Worm (Caenorhabditis elegans) whole organism, young adult: Measurements from ENCODE around the gene F32D8.12.

Experiments
- B0336.3 ChIP-seq: fragments of 200-800 bp; sonication (Bioruptor generic); IDR thresholded peaks from 2 replicates; pipeline ENCODE4 v1.3.6; 2022; ENCODE audit warnings: missing genetic modification characterization, missing compliant biosample characterization
- C06A6.2 ChIP-seq: fragments of 200-800 bp; sonication (Bioruptor generic); conservative IDR thresholded peaks from 2 replicates; pipeline ENCODE4 v1.3.6; 2022; ENCODE audit warnings: missing genetic modification characterization, missing compliant biosample characterization
- F10E7.11 ChIP-seq: sonication (generic microtip); optimal IDR thresholded peaks from 2 replicates; lab custom pipeline; 2017; ENCODE audit warnings: mild to moderate bottlenecking, missing genetic modification characterization, moderate library complexity, missing compliant biosample characterization
- F33H1.4 ChIP-seq: fragments of 200-800 bp; sonication (Bioruptor generic); IDR thresholded peaks from 2 replicates; pipeline ENCODE4 v1.3.6; 2022; ENCODE audit warnings: missing genetic modification reagents, missing genetic modification characterization, missing compliant biosample characterization
- F37B4.10 ChIP-seq: fragments of 200-800 bp; sonication (Bioruptor generic); IDR thresholded peaks from 2 replicates; pipeline ENCODE4 v1.3.6; 2022; ENCODE audit warnings: missing genetic modification characterization, missing compliant biosample characterization
- F52B5.7 ChIP-seq: sonication (generic microtip); optimal IDR thresholded peaks from 2 replicates; lab custom pipeline; 2016; ENCODE audit warnings: mild to moderate bottlenecking, missing genetic modification characterization, missing compliant biosample characterization
- F57A8.1 ChIP-seq: fragments of 200-800 bp; sonication (Bioruptor generic); optimal IDR thresholded peaks from 2 replicates; lab custom pipeline; 2018; ENCODE audit warnings: mild to moderate bottlenecking, missing genetic modification characterization, moderate library complexity, missing compliant biosample characterization
- K11D2.4 ChIP-seq: fragments of 200-800 bp; sonication (Bioruptor generic); IDR thresholded peaks from 2 replicates; pipeline ENCODE4 v1.3.6; 2022; ENCODE audit warnings: missing genetic modification reagents, missing genetic modification characterization, missing compliant biosample characterization
- T07F8.4 ChIP-seq: sonication (generic microtip); optimal IDR thresholded peaks from 2 replicates; lab custom pipeline; 2016; ENCODE audit warnings: mild to moderate bottlenecking, missing genetic modification characterization, moderate library complexity, missing compliant biosample characterization
- Y56A3A.18 ChIP-seq: fragments of 200-800 bp; sonication (Bioruptor generic); IDR thresholded peaks from 2 replicates; pipeline ENCODE4 v1.3.6; 2022; ENCODE audit warnings: missing genetic modification reagents, missing genetic modification characterization, missing compliant biosample characterization
- Y95B8A.8 ChIP-seq: fragments of 200-800 bp; sonication (Bioruptor generic); IDR thresholded peaks from 2 replicates; pipeline ENCODE4 v1.3.6; 2022; ENCODE audit warnings: missing genetic modification reagents, missing genetic modification characterization, missing compliant biosample characterization
- ZK185.1 ChIP-seq: sonication (generic microtip); optimal IDR thresholded peaks from 2 replicates; lab custom pipeline; 2016; ENCODE audit warnings: mild to moderate bottlenecking, missing genetic modification characterization, missing compliant biosample characterization; ENCODE audit not compliant: poor library complexity, severe bottlenecking
- aptf-3 ChIP-seq: fragments of 200-800 bp; sonication (Bioruptor generic); IDR thresholded peaks from 2 replicates; pipeline ENCODE4 v1.3.6; 2022; ENCODE audit warnings: missing genetic modification characterization, missing compliant biosample characterization
- atf-7 ChIP-seq: sonication (generic microtip); optimal IDR thresholded peaks from 2 replicates; lab custom pipeline; 2017; ENCODE audit warnings: mild to moderate bottlenecking, missing genetic modification characterization, missing compliant biosample characterization
- bed-1 ChIP-seq: fragments of 200-800 bp; sonication (Bioruptor generic); IDR thresholded peaks from 2 replicates; pipeline ENCODE4 v1.3.6; 2022; ENCODE audit warnings: missing genetic modification reagents, missing genetic modification characterization, missing compliant biosample characterization
- cebp-1 ChIP-seq, 2 experiments: fragments of 200-800 bp in 1 of 2; sonication (Bioruptor generic) in 1 of 2; sonication (generic microtip) in 1 of 2; IDR thresholded peaks in 1 of 2; optimal IDR thresholded peaks in 1 of 2; 2 replicates each; pipeline versions ENCODE4 v1.3.6 to Lab custom; 2017 to 2022; ENCODE audit warnings: missing compliant biosample characterization in 2 of 2, missing genetic modification characterization in 2 of 2, mild to moderate bottlenecking in 1 of 2, missing genetic modification reagents in 1 of 2, moderate library complexity in 1 of 2
- cebp-2 ChIP-seq: fragments of 200-800 bp; sonication (Bioruptor generic); IDR thresholded peaks from 2 replicates; pipeline ENCODE4 v1.3.6; 2022; ENCODE audit warnings: missing genetic modification characterization, missing compliant biosample characterization
- chd-7 ChIP-seq: sonication (generic microtip); optimal IDR thresholded peaks from 2 replicates; lab custom pipeline; 2016; ENCODE audit warnings: mild to moderate bottlenecking, missing genetic modification characterization, moderate library complexity, missing compliant biosample characterization
- die-1 ChIP-seq: sonication (generic microtip); optimal IDR thresholded peaks from 2 replicates; lab custom pipeline; 2016; ENCODE audit warnings: missing genotype, mild to moderate bottlenecking, missing genetic modification characterization, missing compliant biosample characterization
- dpff-1 ChIP-seq: sonication (generic microtip); optimal IDR thresholded peaks from 2 replicates; lab custom pipeline; 2017; ENCODE audit warnings: mild to moderate bottlenecking, missing genetic modification characterization, missing compliant biosample characterization
- egl-44 ChIP-seq: fragments of 200-800 bp; sonication (Bioruptor generic); IDR thresholded peaks from 2 replicates; pipeline ENCODE4 v1.3.6; 2022; ENCODE audit warnings: missing genetic modification reagents, missing genetic modification characterization, missing compliant biosample characterization
- gei-17 ChIP-seq: fragments of 200-800 bp; sonication (Bioruptor generic); optimal IDR thresholded peaks from 2 replicates; lab custom pipeline; 2018; ENCODE audit warnings: mild to moderate bottlenecking, missing genetic modification characterization, missing compliant biosample characterization
- hlh-26 ChIP-seq: fragments of 200-800 bp; sonication (Bioruptor generic); conservative IDR thresholded peaks from 2 replicates; pipeline ENCODE4 v1.3.6; 2022; ENCODE audit warnings: missing genetic modification reagents, missing genetic modification characterization, missing compliant biosample characterization
- hsf-1 ChIP-seq: fragments of 200-800 bp; sonication (Bioruptor generic); IDR thresholded peaks from 2 replicates; pipeline ENCODE4 v1.3.6; 2022; ENCODE audit warnings: missing genetic modification reagents, missing genetic modification characterization, missing compliant biosample characterization
- lin-40 ChIP-seq: sonication (generic microtip); optimal IDR thresholded peaks from 2 replicates; lab custom pipeline; 2016; ENCODE audit warnings: missing genetic modification characterization, mild to moderate bottlenecking, missing compliant biosample characterization, missing genotype, missing genetic modification reagents
- lin-54 ChIP-seq: fragments of 200-800 bp; sonication (Bioruptor generic); optimal IDR thresholded peaks from 2 replicates; lab custom pipeline; 2018; ENCODE audit warnings: mild to moderate bottlenecking, missing genetic modification characterization, missing compliant biosample characterization
- lsy-27 ChIP-seq: sonication (generic microtip); optimal IDR thresholded peaks from 2 replicates; lab custom pipeline; 2017; ENCODE audit warnings: missing genetic modification characterization, mild to moderate bottlenecking, missing compliant biosample characterization, antibody characterized with exemption, missing genotype, borderline replicate concordance; ENCODE audit not compliant: insufficient read depth
- madf-8 ChIP-seq: fragments of 200-800 bp; sonication (Bioruptor generic); conservative IDR thresholded peaks from 2 replicates; pipeline ENCODE4 v1.3.6; 2022; ENCODE audit warnings: missing genetic modification reagents, missing genetic modification characterization, missing compliant biosample characterization
- nfya-1 ChIP-seq: sonication (generic microtip); optimal IDR thresholded peaks from 2 replicates; lab custom pipeline; 2017; ENCODE audit warnings: antibody characterized with exemption, missing compliant biosample characterization, missing genetic modification characterization, borderline replicate concordance; ENCODE audit not compliant: insufficient read depth
- nhr-120 ChIP-seq: fragments of 200-800 bp; sonication (Bioruptor generic); IDR thresholded peaks from 2 replicates; pipeline ENCODE4 v1.3.6; 2022; ENCODE audit warnings: missing genetic modification characterization, missing compliant biosample characterization
- nhr-27 ChIP-seq: fragments of 200-800 bp; sonication (Bioruptor generic); optimal IDR thresholded peaks from 2 replicates; lab custom pipeline; 2018; ENCODE audit warnings: mild to moderate bottlenecking, missing genetic modification characterization, moderate library complexity, missing compliant biosample characterization
- nhr-80 ChIP-seq: sonication (generic microtip); optimal IDR thresholded peaks from 2 replicates; lab custom pipeline; 2016; ENCODE audit warnings: missing genetic modification characterization, missing compliant biosample characterization
- pbrm-1 ChIP-seq: fragments of 200-800 bp; sonication (Bioruptor generic); IDR thresholded peaks from 2 replicates; pipeline ENCODE4 v1.3.6; 2022; ENCODE audit warnings: missing genetic modification reagents, missing genetic modification characterization, missing compliant biosample characterization
- pha-4 ChIP-seq: fragments of 150-350 bp; sonication (generic microtip); optimal IDR thresholded peaks from 2 replicates; lab custom pipeline; 2014; ENCODE audit warnings: missing biosample characterization, missing genetic modification reagents, missing genetic modification characterization
- sdz-38 ChIP-seq: sonication (generic microtip); optimal IDR thresholded peaks from 2 replicates; lab custom pipeline; 2016; ENCODE audit warnings: missing genotype, missing genetic modification characterization, missing compliant biosample characterization
- somi-1 ChIP-seq: fragments of 200-800 bp; sonication (Bioruptor generic); optimal IDR thresholded peaks from 2 replicates; lab custom pipeline; 2018; ENCODE audit warnings: mild to moderate bottlenecking, missing genetic modification characterization, missing compliant biosample characterization
- sptf-2 ChIP-seq: fragments of 200-800 bp; sonication (Bioruptor generic); optimal IDR thresholded peaks from 2 replicates; lab custom pipeline; 2018; ENCODE audit warnings: mild to moderate bottlenecking, missing genetic modification characterization, missing compliant biosample characterization
- tbx-9 ChIP-seq: sonication (generic microtip); optimal IDR thresholded peaks from 2 replicates; lab custom pipeline; 2016; ENCODE audit warnings: borderline replicate concordance, missing genetic modification characterization, inconsistent platforms, missing compliant biosample characterization
- tlf-1 ChIP-seq: fragments of 200-800 bp; sonication (Bioruptor generic); optimal IDR thresholded peaks from 2 replicates; lab custom pipeline; 2018; ENCODE audit warnings: mild to moderate bottlenecking, missing genetic modification characterization, missing compliant biosample characterization
- unc-62 ChIP-seq: fragments of 150-350 bp; optimal IDR thresholded peaks from 2 replicates; lab custom pipeline; 2014; ENCODE audit warnings: missing biosample characterization, missing genetic modification reagents, missing genetic modification characterization
- zfh-2 ChIP-seq: fragments of 200-800 bp; sonication (Bioruptor generic); conservative IDR thresholded peaks from 2 replicates; pipeline ENCODE4 v1.3.6; 2022; ENCODE audit warnings: missing genetic modification reagents, missing genetic modification characterization, missing compliant biosample characterization
- zim-3 ChIP-seq: sonication (generic microtip); optimal IDR thresholded peaks from 2 replicates; lab custom pipeline; 2017; ENCODE audit warnings: mild to moderate bottlenecking, missing genetic modification characterization, moderate library complexity, missing compliant biosample characterization
- ztf-25 ChIP-seq: fragments of 200-800 bp; sonication (Bioruptor generic); IDR thresholded peaks from 2 replicates; pipeline ENCODE4 v1.3.6; 2022; ENCODE audit warnings: missing genetic modification reagents, missing genetic modification characterization, missing compliant biosample characterization
- ztf-26 ChIP-seq: sonication (generic microtip); optimal IDR thresholded peaks from 2 replicates; lab custom pipeline; 2017; ENCODE audit warnings: missing genetic modification characterization, missing compliant biosample characterization

F32D8.12 gene

DNA sequence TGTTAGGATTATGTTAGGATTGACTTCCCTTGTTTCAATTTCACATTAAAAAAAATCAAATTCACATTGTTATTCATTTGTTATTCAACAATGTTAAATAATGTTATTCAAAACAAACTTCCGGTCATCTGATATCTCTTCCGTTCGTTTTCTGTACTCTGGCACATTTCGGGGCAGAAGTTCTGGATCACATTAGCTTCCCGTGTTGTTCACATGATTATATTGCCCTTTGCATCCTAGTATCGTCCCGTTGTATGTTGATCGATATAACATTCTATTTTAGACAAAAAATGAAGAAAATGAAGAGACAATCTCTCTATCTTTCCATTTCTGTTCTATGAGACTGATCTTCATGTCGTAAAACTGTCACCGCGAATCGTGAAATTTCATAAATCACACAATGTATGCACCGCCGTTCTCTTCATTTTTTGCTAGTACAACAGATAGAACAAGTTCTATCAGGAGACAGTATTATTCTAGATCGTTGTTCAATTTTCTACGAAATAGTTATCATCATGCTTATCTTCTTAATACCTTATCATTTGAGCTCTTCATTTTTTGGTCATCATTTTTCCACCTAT, 49.3 kb upstream of the F32D8.12 start:
- TF ChIP-seq C06A6.2 = no peak
- TF ChIP-seq F33H1.4 (GFP tag; lab: Robert Waterston, UW) = no peak
- no peak for TF ChIP-seq tlf-1 (GFP tag; lab: Kevin White, UChicago)
- TF ChIP-seq pbrm-1 (GFP tag; lab: Robert Waterston, UW) = no peak

DNA sequence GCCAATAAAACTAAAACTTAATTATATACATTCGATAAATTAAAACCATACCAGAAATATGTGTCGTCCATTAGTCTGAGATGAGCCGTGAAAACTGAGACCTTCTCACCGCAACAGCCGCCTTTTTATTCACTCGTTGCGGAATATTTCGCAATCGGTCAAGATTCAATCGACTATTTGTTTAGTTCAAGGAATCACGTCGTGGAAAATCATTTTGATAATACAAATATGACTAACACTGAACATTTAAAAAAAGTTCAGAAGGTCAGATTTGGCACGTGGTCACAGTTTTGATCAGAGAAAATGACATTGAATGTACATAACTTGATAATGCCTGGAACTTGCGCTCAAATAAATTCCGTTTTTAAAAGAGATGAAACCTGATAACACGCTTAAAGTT, 47.9 kb upstream of the F32D8.12 start, which contains the start of gene F17C11.11:
Gene F17C11.11, minus strand, starts transcription at position 79 of the 400 bp plus-strand sequence.
- no peak for TF ChIP-seq atf-7 (tag; lab: Kevin White, UChicago)
- TF ChIP-seq T07F8.4 = no peak
- TF ChIP-seq F10E7.11 (tag; lab: Kevin White, UChicago) = no peak
- TF ChIP-seq sdz-38 = no peak
- no peak for TF ChIP-seq nhr-27 (tag; lab: Kevin White, UChicago)
- no peak for TF ChIP-seq zim-3
- no peak for TF ChIP-seq F37B4.10 (GFP tag; lab: Robert Waterston, UW)
- peak; percentile 95 for TF ChIP-seq cebp-1 (GFP tag; IDR thresholded peaks at IDR 0.05; lab: Robert Waterston, UW)
- TF ChIP-seq cebp-1 (tag; optimal IDR thresholded peaks at IDR 0.05; lab: Kevin White, UChicago) = peak; percentile 99
- TF ChIP-seq hsf-1 (GFP tag; lab: Robert Waterston, UW) = no peak
- no peak for TF ChIP-seq K11D2.4
- TF ChIP-seq die-1 (tag; lab: Kevin White, UChicago) = no peak
- TF ChIP-seq chd-7 (tag; lab: Kevin White, UChicago) = peak; percentile 20
- TF ChIP-seq dpff-1 (tag; lab: Kevin White, UChicago) = no peak
- no peak for TF ChIP-seq cebp-2 (GFP tag; lab: Robert Waterston, UW)
- no peak for TF ChIP-seq lin-40 (tag; lab: Kevin White, UChicago)
- no peak for TF ChIP-seq bed-1
- peak; percentile 22 for TF ChIP-seq ZK185.1 (tag; lab: Kevin White, UChicago)
- TF ChIP-seq somi-1 = no peak
- TF ChIP-seq unc-62 (GFP tag; lab: Kevin White, UChicago) = no peak
- TF ChIP-seq sptf-2 (GFP tag; lab: Kevin White, UChicago) = no peak
- TF ChIP-seq tbx-9 (tag; lab: Kevin White, UChicago) = no peak
- no peak for TF ChIP-seq gei-17
- TF ChIP-seq zfh-2 (GFP tag; lab: Robert Waterston, UW) = no peak
- no peak for TF ChIP-seq ztf-25 (GFP tag; lab: Robert Waterston, UW)
- no peak for TF ChIP-seq F33H1.4 (GFP tag; lab: Robert Waterston, UW)
- no peak for TF ChIP-seq F57A8.1 (GFP tag; lab: Kevin White, UChicago)
- TF ChIP-seq hlh-26 (GFP tag; lab: Robert Waterston, UW) = no peak
- TF ChIP-seq lsy-27 (tag; lab: Kevin White, UChicago) = no peak
- no peak for TF ChIP-seq egl-44 (GFP tag; lab: Robert Waterston, UW)
- TF ChIP-seq nhr-80 = peak; percentile 80
- TF ChIP-seq madf-8 = no peak
- no peak for TF ChIP-seq aptf-3 (GFP tag; lab: Robert Waterston, UW)
- TF ChIP-seq nfya-1 (tag; lab: Kevin White, UChicago) = no peak
- no peak for TF ChIP-seq pha-4 (tag; lab: Kevin White, UChicago)
- TF ChIP-seq lin-54 = no peak
- TF ChIP-seq nhr-120 (GFP tag; lab: Robert Waterston, UW) = no peak
- TF ChIP-seq Y95B8A.8 = no peak
- TF ChIP-seq F52B5.7 (tag; lab: Kevin White, UChicago) = no peak
- no peak for TF ChIP-seq Y56A3A.18
- TF ChIP-seq ztf-26 (tag; lab: Kevin White, UChicago) = no peak
- 0 out of 2 replicates have a peak, but pooled peaks have one; percentile 19 for TF ChIP-seq B0336.3 (GFP tag; lab: Robert Waterston, UW)
